Fruit fly (Drosophila melanogaster): Measurements from ENCODE around the gene Kdm2.

The Kdm2 gene

dm6 chr3R:9038652-9039051, 13.6 kb upstream of the Kdm2 start, which contains the start of gene hyx (continued):
- no peak for TF ChIP-seq spab (GFP tag; optimal IDR thresholded peaks at IDR 0.05)
- peak; percentile 54 for TF ChIP-seq esn (GFP tag; optimal IDR thresholded peaks at IDR 0.05)
- no peak for TF ChIP-seq CG6854 (GFP tag; optimal IDR thresholded peaks at IDR 0.05)
- no peak for TF ChIP-seq CG32006 (GFP tag; optimal IDR thresholded peaks at IDR 0.05)
- TF ChIP-seq Sox102F (GFP tag; optimal IDR thresholded peaks at IDR 0.05): no peak
- no peak for TF ChIP-seq CG11902 (GFP tag; optimal IDR thresholded peaks at IDR 0.05)
- no peak for TF ChIP-seq CG10669 (GFP tag; optimal IDR thresholded peaks at IDR 0.05)
- TF ChIP-seq CG11294 (GFP tag; IDR thresholded peaks at IDR 0.05): no peak
- TF ChIP-seq Ets96B (tag; optimal IDR thresholded peaks at IDR 0.05): no peak
- no peak for TF ChIP-seq Smox (GFP tag; optimal IDR thresholded peaks at IDR 0.05)

dm6 chr3R:9039448-9039847, 12.8 kb upstream of the Kdm2 start, which contains the start of gene neur:
neur (minus strand) TSS chr3R:9039471.
- TF ChIP-seq CG11294 (GFP tag; IDR thresholded peaks at IDR 0.05): no peak
- TF ChIP-seq fkh (GFP tag; optimal IDR thresholded peaks at IDR 0.05): peak; percentile 64
- no peak for TF ChIP-seq Hr4 (GFP tag; optimal IDR thresholded peaks at IDR 0.05)
- no peak for TF ChIP-seq Sox15 (GFP tag; optimal IDR thresholded peaks at IDR 0.05)
- TF ChIP-seq cyc (GFP tag; optimal IDR thresholded peaks at IDR 0.05): peak; percentile 26
- TF ChIP-seq Lpt (GFP tag; optimal IDR thresholded peaks at IDR 0.05): no peak
- TF ChIP-seq Met (GFP tag; optimal IDR thresholded peaks at IDR 0.05): no peak
- no peak for TF ChIP-seq Smox (GFP tag; optimal IDR thresholded peaks at IDR 0.05)
- TF ChIP-seq achi (GFP tag; optimal IDR thresholded peaks at IDR 0.05): peak; percentile 82
- no peak for TF ChIP-seq salr (GFP tag; optimal IDR thresholded peaks at IDR 0.05)
- no peak for TF ChIP-seq pdm3 (GFP tag; optimal IDR thresholded peaks at IDR 0.05)
- no peak for TF ChIP-seq dsx (GFP tag; optimal IDR thresholded peaks at IDR 0.05; ENCODE audit: poor library complexity, severe bottlenecking)
- TF ChIP-seq CG8119 (GFP tag; IDR thresholded peaks at IDR 0.05): no peak
- no peak for TF ChIP-seq Sox102F (GFP tag; optimal IDR thresholded peaks at IDR 0.05)
- TF ChIP-seq CG3032 (tag; optimal IDR thresholded peaks at IDR 0.05): peak; percentile 14
- TF ChIP-seq Gug (GFP tag; IDR thresholded peaks at IDR 0.05): no peak
- no peak for TF ChIP-seq OdsH (GFP tag; optimal IDR thresholded peaks at IDR 0.05)
- peak; percentile 6 for TF ChIP-seq CG6792 (GFP tag; optimal IDR thresholded peaks at IDR 0.05)
- peak; percentile 80 for TF ChIP-seq Eip78C (GFP tag)
- no peak for TF ChIP-seq Blimp-1 (GFP tag; optimal IDR thresholded peaks at IDR 0.05)
- no peak for TF ChIP-seq CG15336 (GFP tag; IDR thresholded peaks at IDR 0.05)
- no peak for TF ChIP-seq dac (GFP tag; optimal IDR thresholded peaks at IDR 0.05)
- TF ChIP-seq ss (GFP tag; optimal IDR thresholded peaks at IDR 0.05): no peak
- no peak for TF ChIP-seq CG6276 (GFP tag; optimal IDR thresholded peaks at IDR 0.05)
- peak; percentile 36 for TF ChIP-seq esn (GFP tag; optimal IDR thresholded peaks at IDR 0.05)
- peak; percentile 28 for TF ChIP-seq vri (GFP tag; optimal IDR thresholded peaks at IDR 0.05)
- TF ChIP-seq Eip75B (GFP tag; optimal IDR thresholded peaks at IDR 0.05): peak; percentile 16
- TF ChIP-seq lz (GFP tag; optimal IDR thresholded peaks at IDR 0.05): peak; percentile 41
- TF ChIP-seq CG10631 (GFP tag; optimal IDR thresholded peaks at IDR 0.05): no peak
- peak; percentile 25 for TF ChIP-seq Hr39 (GFP tag; optimal IDR thresholded peaks at IDR 0.05)
- TF ChIP-seq CG32006 (GFP tag; optimal IDR thresholded peaks at IDR 0.05): no peak
- TF ChIP-seq Ets21C (GFP tag; optimal IDR thresholded peaks at IDR 0.05): no peak
- peak; percentile 85 for TF ChIP-seq svp (GFP tag)
- peak; percentile 39 for TF ChIP-seq topi (GFP tag; optimal IDR thresholded peaks at IDR 0.05)
- TF ChIP-seq Sox14 (GFP tag; optimal IDR thresholded peaks at IDR 0.05): peak; percentile 18
- TF ChIP-seq CG31627 (GFP tag; optimal IDR thresholded peaks at IDR 0.05): peak; percentile 25
- TF ChIP-seq CG7368 (GFP tag; optimal IDR thresholded peaks at IDR 0.05): no peak
- no peak for TF ChIP-seq Eip93F (GFP tag; optimal IDR thresholded peaks at IDR 0.05)
- TF ChIP-seq CG34406 (GFP tag; optimal IDR thresholded peaks at IDR 0.05): no peak
- TF ChIP-seq Ets96B (tag; optimal IDR thresholded peaks at IDR 0.05): no peak
